Fruit fly (Drosophila melanogaster): ENCODE measurements around the gene CG10096.

DNA sequence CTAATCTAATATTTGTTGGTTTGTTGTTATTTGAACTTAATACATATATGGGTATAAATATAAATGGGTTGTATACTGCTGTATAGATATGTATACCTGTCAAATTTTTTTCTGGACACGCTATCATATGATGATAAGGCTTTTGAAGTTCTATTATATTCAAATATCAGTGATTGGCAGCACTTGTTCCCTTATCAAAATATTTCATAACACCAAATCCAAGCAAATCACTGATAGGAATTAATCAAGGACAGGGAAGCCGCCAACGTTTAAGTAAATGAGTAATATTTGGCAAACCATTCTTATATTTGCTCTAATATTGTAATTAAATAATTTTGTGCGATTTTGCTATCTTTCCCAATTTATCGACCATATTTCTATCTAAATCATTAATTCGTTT, 16.5 kb downstream of the CG10096 start:
- no peak for TF ChIP-seq insv (optimal IDR thresholded peaks at IDR 0.05)
- TF ChIP-seq Myc (optimal IDR thresholded peaks at IDR 0.05): no peak
- no peak for TF ChIP-seq Sin3A (optimal IDR thresholded peaks at IDR 0.05)
- no peak for TF ChIP-seq psq (optimal IDR thresholded peaks at IDR 0.05)
- TF ChIP-seq h (optimal IDR thresholded peaks at IDR 0.05): no peak
- TF ChIP-seq ttk (optimal IDR thresholded peaks at IDR 0.05): no peak

Data from Kc167 (cell line).